Worm (Caenorhabditis elegans) whole organism, mixed stage, embryonic: Measurements from ENCODE around the gene srt-13.

Source experiments
- bed-3 ChIP-seq: fragments of 200-800 bp; sonication (Bioruptor generic); optimal IDR thresholded peaks from 3 replicates; lab custom pipeline; 2018; ENCODE audit warnings: mild to moderate bottlenecking, missing genetic modification characterization, moderate library complexity, missing compliant biosample characterization
- elt-3 ChIP-seq: fragments of 150-350 bp; optimal IDR thresholded peaks from 2 replicates; lab custom pipeline; 2014; ENCODE audit warnings: missing biosample characterization, missing genetic modification characterization
- hlh-1 ChIP-seq: fragments of 150-350 bp; optimal IDR thresholded peaks from 2 replicates; lab custom pipeline; 2014; ENCODE audit warnings: missing biosample characterization, missing genetic modification reagents, missing genetic modification characterization

DNA sequence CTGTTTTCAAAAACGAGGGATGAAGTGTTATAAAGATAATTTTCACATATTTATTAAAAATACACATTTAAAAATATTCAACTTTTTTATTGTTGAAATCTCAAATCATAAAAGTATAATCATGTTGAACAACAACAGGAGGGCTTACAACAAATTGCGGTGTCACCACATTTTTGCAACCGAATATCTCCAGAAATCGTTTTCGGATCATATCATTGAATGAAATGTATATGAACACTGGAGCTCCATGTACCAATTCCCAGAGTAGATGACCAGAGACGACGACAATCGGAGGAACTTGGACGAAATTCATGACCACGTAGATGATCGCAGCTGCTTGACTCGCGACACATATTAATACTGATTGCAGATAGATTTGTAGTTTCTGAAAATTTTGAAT is 11.4 kb upstream of the srt-13 start:
- TF ChIP-seq hlh-1 (tag; lab: Kevin White, UChicago) (no peak), bed-3 (no peak), elt-3 (tag; lab: Kevin White, UChicago) (no peak)
